Fruit fly (Drosophila melanogaster) whole organism, embryonic: ENCODE results near the gene ATPsynC.

Experiments
- Aef1 ChIP-seq: fragments of 200-800 bp; sonication (Bioruptor generic); IDR thresholded peaks from 3 replicates; pipeline ENCODE4 v1.3.6; 2022; ENCODE audit warnings: missing biosample characterization, missing genetic modification characterization
- B-H2 ChIP-seq: fragments of 200-800 bp; sonication (Bioruptor generic); optimal IDR thresholded peaks from 2 replicates; lab custom pipeline; 2018; ENCODE audit warnings: missing biosample characterization, mild to moderate bottlenecking, missing genetic modification characterization
- Bteb2 ChIP-seq: fragments of 200-800 bp; sonication (Bioruptor generic); optimal IDR thresholded peaks from 2 replicates; lab custom pipeline; 2016; ENCODE audit warnings: missing biosample characterization, missing genetic modification characterization
- CG10654 ChIP-seq: fragments of 200-800 bp; sonication (Bioruptor generic); optimal IDR thresholded peaks from 2 replicates; lab custom pipeline; 2016; ENCODE audit warnings: missing biosample characterization, missing genetic modification characterization
- CG12391 ChIP-seq: fragments of 200-800 bp; sonication (Bioruptor generic); optimal IDR thresholded peaks from 3 replicates; lab custom pipeline; 2018; ENCODE audit warnings: missing biosample characterization, mild to moderate bottlenecking, missing genetic modification characterization, moderate library complexity
- CG12769 ChIP-seq: fragments of 200-800 bp; sonication (Bioruptor generic); optimal IDR thresholded peaks from 2 replicates; lab custom pipeline; 2019; ENCODE audit warnings: missing biosample characterization, mild to moderate bottlenecking, missing genetic modification characterization, moderate library complexity
- CG13624 ChIP-seq: fragments of 200-800 bp; sonication (Bioruptor generic); optimal IDR thresholded peaks from 2 replicates; lab custom pipeline; 2016; ENCODE audit warnings: missing biosample characterization, missing genetic modification characterization
- CG14710 ChIP-seq: fragments of 200-800 bp; sonication (Bioruptor generic); optimal IDR thresholded peaks from 3 replicates; lab custom pipeline; 2019; ENCODE audit warnings: missing biosample characterization, mild to moderate bottlenecking, missing genetic modification characterization, moderate library complexity
- CG15479 ChIP-seq: fragments of 200-800 bp; sonication (Bioruptor generic); optimal IDR thresholded peaks from 3 replicates; lab custom pipeline; 2019; ENCODE audit warnings: missing biosample characterization, mild to moderate bottlenecking, missing genetic modification characterization, moderate library complexity
- CG15514 ChIP-seq: fragments of 200-800 bp; sonication (Bioruptor generic); optimal IDR thresholded peaks from 3 replicates; lab custom pipeline; 2017; ENCODE audit warnings: missing biosample characterization, missing genetic modification characterization, mild to moderate bottlenecking, moderate library complexity, missing genetic modification reagents
- CG16779 ChIP-seq: fragments of 200-800 bp; sonication (Bioruptor generic); IDR thresholded peaks from 2 replicates; pipeline ENCODE4 v1.3.6; 2022; ENCODE audit warnings: missing biosample characterization, missing genetic modification characterization
- CG17328 ChIP-seq: fragments of 200-800 bp; sonication (Bioruptor generic); IDR thresholded peaks from 2 replicates; pipeline ENCODE4 v1.3.6; 2022; ENCODE audit warnings: missing biosample characterization, missing genetic modification characterization
- CG2120 ChIP-seq: fragments of 200-800 bp; sonication (Bioruptor generic); optimal IDR thresholded peaks from 3 replicates; lab custom pipeline; 2016; ENCODE audit warnings: missing biosample characterization, missing genetic modification characterization
- CG33213 ChIP-seq: fragments of 200-800 bp; sonication (Bioruptor generic); optimal IDR thresholded peaks from 3 replicates; lab custom pipeline; 2016; ENCODE audit warnings: missing biosample characterization, missing genetic modification characterization
- CG4424 ChIP-seq: fragments of 200-800 bp; sonication (Bioruptor generic); optimal IDR thresholded peaks from 3 replicates; lab custom pipeline; 2016; ENCODE audit warnings: missing biosample characterization, missing genetic modification characterization
- CG4730 ChIP-seq: fragments of 200-800 bp; sonication (Bioruptor generic); IDR thresholded peaks from 2 replicates; pipeline ENCODE4 v1.3.6; 2022; ENCODE audit warnings: missing biosample characterization, missing genetic modification characterization
- CG7745 ChIP-seq: fragments of 200-800 bp; sonication (Bioruptor generic); optimal IDR thresholded peaks from 2 replicates; lab custom pipeline; 2018; ENCODE audit warnings: missing biosample characterization, mild to moderate bottlenecking, missing genetic modification characterization, moderate library complexity
- CG7928 ChIP-seq: fragments of 200-800 bp; sonication (Bioruptor generic); optimal IDR thresholded peaks from 2 replicates; lab custom pipeline; 2017; ENCODE audit warnings: missing biosample characterization, mild to moderate bottlenecking, missing genetic modification characterization
- CG8290 ChIP-seq, 3 experiments: fragments of 200-800 bp; sonication (Bioruptor generic); optimal IDR thresholded peaks; 2 replicates each; lab custom pipeline; 2016 to 2019; ENCODE audit warnings: missing biosample characterization in 3 of 3, missing genetic modification characterization in 3 of 3, mild to moderate bottlenecking in 2 of 3, moderate library complexity in 1 of 3
- CoRest ChIP-seq: fragments of 200-800 bp; sonication (Bioruptor generic); optimal IDR thresholded peaks from 3 replicates; lab custom pipeline; 2018; ENCODE audit warnings: missing biosample characterization, mild to moderate bottlenecking, missing genetic modification characterization, moderate library complexity
- D ChIP-seq, 2 experiments: fragments of 200-800 bp in 1 of 2; fragments of >200 bp in 1 of 2; sonication (Bioruptor generic) in 1 of 2; optimal IDR thresholded peaks; 2 replicates in 1 of 2; 3 replicates in 1 of 2; lab custom pipeline; 2017; ENCODE audit warnings: mild to moderate bottlenecking in 1 of 2, missing biosample characterization in 1 of 2, missing genetic modification characterization in 1 of 2, missing genetic modification reagents in 1 of 2
- D19B ChIP-seq: fragments of 200-800 bp; sonication (Bioruptor generic); optimal IDR thresholded peaks from 2 replicates; lab custom pipeline; 2017; ENCODE audit warnings: missing biosample characterization, mild to moderate bottlenecking, missing genetic modification characterization
- Doc3 ChIP-seq: fragments of 200-800 bp; sonication (Bioruptor generic); IDR thresholded peaks from 3 replicates; pipeline ENCODE4 v1.3.6; 2022; ENCODE audit warnings: missing biosample characterization, missing genetic modification characterization; ENCODE audit not compliant: partially characterized antibody
- Gug ChIP-seq: fragments of 200-800 bp; sonication (Bioruptor generic); IDR thresholded peaks from 4 replicates; pipeline ENCODE4 v1.3.6; 2022; ENCODE audit warnings: missing biosample characterization, missing genetic modification characterization
- Hey ChIP-seq: fragments of 200-800 bp; sonication (Bioruptor generic); optimal IDR thresholded peaks from 3 replicates; lab custom pipeline; 2018; ENCODE audit warnings: missing biosample characterization, mild to moderate bottlenecking, missing genetic modification characterization
- HmgZ ChIP-seq: fragments of 200-800 bp; sonication (Bioruptor generic); optimal IDR thresholded peaks from 2 replicates; lab custom pipeline; 2018; ENCODE audit warnings: missing biosample characterization, mild to moderate bottlenecking, missing genetic modification characterization
- Jarid2 ChIP-seq: fragments of 200-800 bp; sonication (Bioruptor generic); optimal IDR thresholded peaks from 3 replicates; lab custom pipeline; 2017; ENCODE audit warnings: mild to moderate bottlenecking, missing biosample characterization, missing genetic modification reagents, missing genetic modification characterization
- Mad ChIP-seq: fragments of 200-800 bp; sonication (Bioruptor generic); optimal IDR thresholded peaks from 2 replicates; lab custom pipeline; 2016; ENCODE audit warnings: missing biosample characterization, missing genetic modification characterization
- Nf-YA ChIP-seq: fragments of 200-800 bp; sonication (Bioruptor generic); IDR thresholded peaks from 2 replicates; pipeline ENCODE4 v1.3.6; 2022; ENCODE audit warnings: missing biosample characterization, missing genetic modification characterization
- Pdp1 ChIP-seq, 2 experiments: fragments of 200-800 bp; sonication (Bioruptor generic); optimal IDR thresholded peaks; 3 replicates each; lab custom pipeline; 2016; ENCODE audit warnings: missing biosample characterization in 2 of 2, missing genetic modification characterization in 2 of 2, mild to moderate bottlenecking in 1 of 2, moderate library complexity in 1 of 2
- Side ChIP-seq: fragments of 200-800 bp; sonication (Bioruptor generic); optimal IDR thresholded peaks from 2 replicates; lab custom pipeline; 2016; ENCODE audit warnings: missing biosample characterization, missing genetic modification characterization
- Sin3A ChIP-seq: fragments of >200 bp; optimal IDR thresholded peaks from 2 replicates; lab custom pipeline; 2018
- Sox102F ChIP-seq: fragments of 200-800 bp; sonication (Bioruptor generic); optimal IDR thresholded peaks from 2 replicates; lab custom pipeline; 2018; ENCODE audit warnings: missing biosample characterization, mild to moderate bottlenecking, missing genetic modification characterization, moderate library complexity
- Sry-β ChIP-seq: fragments of 200-800 bp; sonication (Bioruptor generic); optimal IDR thresholded peaks from 2 replicates; lab custom pipeline; 2018; ENCODE audit warnings: missing biosample characterization, mild to moderate bottlenecking, missing genetic modification characterization, moderate library complexity
- Sry-δ ChIP-seq: fragments of 200-800 bp; sonication (Bioruptor generic); optimal IDR thresholded peaks from 2 replicates; lab custom pipeline; 2016; ENCODE audit warnings: missing biosample characterization, missing genetic modification characterization
- cg ChIP-seq: fragments of 200-800 bp; sonication (Bioruptor generic); optimal IDR thresholded peaks from 3 replicates; lab custom pipeline; 2019; ENCODE audit warnings: missing biosample characterization, mild to moderate bottlenecking, missing genetic modification characterization, moderate library complexity
- chm ChIP-seq: fragments of 200-800 bp; sonication (Bioruptor generic); IDR thresholded peaks from 2 replicates; pipeline ENCODE4 v1.3.6; 2022; ENCODE audit warnings: missing biosample characterization, missing genetic modification characterization
- fd64A ChIP-seq: fragments of 200-800 bp; sonication (Bioruptor generic); optimal IDR thresholded peaks from 3 replicates; lab custom pipeline; 2018; ENCODE audit warnings: missing biosample characterization, mild to moderate bottlenecking, missing genetic modification characterization
- gro ChIP-seq: fragments of 200-800 bp; sonication (Bioruptor generic); optimal IDR thresholded peaks from 2 replicates; lab custom pipeline; 2016; ENCODE audit warnings: missing biosample characterization, missing genetic modification characterization
- insv ChIP-seq, 2 experiments: fragments of 200-800 bp; sonication (Bioruptor generic); optimal IDR thresholded peaks; 3 replicates each; lab custom pipeline; 2016 to 2018; ENCODE audit warnings: missing biosample characterization in 2 of 2, missing genetic modification characterization in 2 of 2
- knrl ChIP-seq: fragments of 200-800 bp; sonication (Bioruptor generic); IDR thresholded peaks from 3 replicates; pipeline ENCODE4 v1.3.6; 2022; ENCODE audit warnings: missing biosample characterization, missing genetic modification characterization; ENCODE audit not compliant: partially characterized antibody
- lola ChIP-seq, 3 experiments: fragments of >200 bp in 2 of 3; fragments of 200-800 bp in 1 of 3; sonication (Bioruptor generic) in 1 of 3; optimal IDR thresholded peaks; 2 replicates each; lab custom pipeline; 2017 to 2019; ENCODE audit warnings: missing biosample characterization in 3 of 3, missing genetic modification characterization in 3 of 3, mild to moderate bottlenecking in 1 of 3, moderate library complexity in 1 of 3
- repo ChIP-seq: fragments of 200-800 bp; sonication (Bioruptor generic); optimal IDR thresholded peaks from 2 replicates; lab custom pipeline; 2016; ENCODE audit warnings: missing biosample characterization, missing genetic modification characterization
- sens ChIP-seq: fragments of 200-800 bp; sonication (Bioruptor generic); peaks from one replicate; lab custom pipeline; 2016; ENCODE audit warnings: missing biosample characterization, missing genetic modification characterization
- shn ChIP-seq: fragments of 200-800 bp; sonication (Bioruptor generic); optimal IDR thresholded peaks from 3 replicates; lab custom pipeline; 2016; ENCODE audit warnings: missing biosample characterization, missing genetic modification characterization
- unc-4 ChIP-seq: fragments of 200-800 bp; sonication (Bioruptor generic); IDR thresholded peaks from 2 replicates; pipeline ENCODE4 v1.3.6; 2022; ENCODE audit warnings: missing biosample characterization, missing genetic modification characterization; ENCODE audit not compliant: partially characterized antibody
- unpg ChIP-seq: fragments of 200-800 bp; sonication (Bioruptor generic); optimal IDR thresholded peaks from 3 replicates; lab custom pipeline; 2018; ENCODE audit warnings: missing biosample characterization, mild to moderate bottlenecking, missing genetic modification characterization, moderate library complexity

ATPsynC gene

DNA sequence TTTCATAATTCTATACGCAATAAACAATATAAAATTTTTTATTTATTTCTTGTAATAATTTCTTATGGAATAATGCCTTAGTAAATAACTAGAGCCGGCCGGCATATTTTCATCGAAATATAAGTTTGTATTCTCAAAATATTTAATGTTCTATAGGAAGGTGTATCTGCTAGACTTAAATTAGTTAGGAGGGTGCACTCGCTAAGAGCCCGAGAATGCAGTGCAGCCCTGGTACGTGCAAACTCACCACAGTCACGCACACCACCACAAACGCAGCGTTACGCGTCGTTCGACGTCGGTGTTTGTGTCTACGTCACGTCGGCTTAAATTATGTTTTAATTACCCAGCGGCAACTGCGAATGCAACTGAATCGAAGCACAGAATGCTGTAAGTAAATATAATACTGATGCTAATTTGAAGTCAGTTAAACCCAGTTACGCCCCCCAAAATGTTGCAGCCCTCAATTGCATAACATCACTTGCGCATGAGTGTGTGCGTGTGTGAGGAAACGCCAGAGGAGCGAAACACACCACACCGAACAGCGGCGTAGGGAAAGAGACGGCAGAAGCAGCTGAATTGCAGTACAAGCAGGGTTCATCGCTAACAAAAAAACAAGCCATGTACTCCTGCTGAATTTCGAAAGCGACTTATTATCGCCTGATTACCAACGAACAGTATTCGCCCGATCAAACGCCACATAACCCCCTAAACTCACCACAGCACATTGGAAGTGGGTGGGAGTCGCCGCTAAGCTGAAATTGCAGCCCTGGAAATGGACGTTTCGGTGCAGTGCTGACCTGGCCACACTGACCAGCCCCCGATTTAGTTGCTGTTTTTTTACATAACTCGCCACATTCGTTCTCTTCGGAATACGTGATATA is 1.3 kb upstream of the ATPsynC start, which contains the start of gene CG12054 (continued):
- TF ChIP-seq Hey (no peak), Side (peak; percentile 5), CG15514 (GFP tag; lab: Kevin White, UChicago) (peak; percentile 59), CG12391 (tag; lab: Kevin White, UChicago) (peak; percentile 3), CG17328 (GFP tag; lab: Robert Waterston, UW) (no peak), CG15479 (GFP tag; lab: Kevin White, UChicago) (peak; percentile 93), insv (GFP tag; optimal IDR thresholded peaks at IDR 0.05; lab: Kevin White, UChicago) (no peak), D (optimal IDR thresholded peaks at IDR 0.05; lab: Kevin White, UChicago) (no peak), D (GFP tag; optimal IDR thresholded peaks at IDR 0.05; lab: Kevin White, UChicago) (no peak), lola (GFP tag; optimal IDR thresholded peaks at IDR 0.05; lab: Kevin White, UChicago) (no peak), Aef1 (GFP tag; lab: Robert Waterston, UW) (no peak), CG8290 (GFP tag; optimal IDR thresholded peaks at IDR 0.05; lab: Kevin White, UChicago) (no peak), CG8290 (tag; optimal IDR thresholded peaks at IDR 0.05; lab: Kevin White, UChicago) (peak; percentile 5 to 59), CG14710 (tag; lab: Kevin White, UChicago) (no peak), CG7745 (tag; lab: Kevin White, UChicago) (no peak), D19B (GFP tag; lab: Kevin White, UChicago) (no peak), Sry-δ (GFP tag; lab: Kevin White, UChicago) (peak; percentile 70), CG13624 (peak; percentile 16), Pdp1 (GFP tag; optimal IDR thresholded peaks at IDR 0.05; lab: Kevin White, UChicago) (peak in 1 of 2 experiments; percentile 100), Jarid2 (GFP tag; lab: Kevin White, UChicago) (no peak), knrl (GFP tag; lab: Robert Waterston, UW) (no peak), CG4730 (no peak), shn (GFP tag; lab: Kevin White, UChicago) (no peak), CG10654 (GFP tag; lab: Kevin White, UChicago) (no peak), Gug (GFP tag; lab: Robert Waterston, UW) (peak; percentile 3; the same call in 1 of the 4 replicates), Nf-YA (GFP tag; lab: Robert Waterston, UW) (no peak), CoRest (no peak), B-H2 (GFP tag; lab: Kevin White, UChicago) (peak; percentile 37), CG16779 (GFP tag; lab: Robert Waterston, UW) (no peak), unc-4 (no peak), gro (GFP tag; lab: Kevin White, UChicago) (no peak), HmgZ (peak; percentile 47), Doc3 (GFP tag; lab: Robert Waterston, UW) (no peak), CG2120 (GFP tag; lab: Kevin White, UChicago) (no peak), unpg (no peak), Sry-β (GFP tag; lab: Kevin White, UChicago) (no peak), Sin3A (lab: Kevin White, UChicago) (peak; percentile 73), CG7928 (peak; percentile 96), CG33213 (GFP tag; lab: Kevin White, UChicago) (peak; percentile 26), fd64A (no peak), CG12769 (peak; percentile 9), cg (peak; percentile 97), Mad (GFP tag; lab: Kevin White, UChicago) (peak; percentile 17), Sox102F (no peak), repo (GFP tag; lab: Kevin White, UChicago) (no peak), Bteb2 (GFP tag; lab: Kevin White, UChicago) (no peak), sens (no peak), CG4424 (GFP tag; lab: Kevin White, UChicago) (no peak), chm (no peak)
